Worm (Caenorhabditis elegans) whole organism, young adult: ENCODE data around the gene ifb-1.

ENCODE experiments used
- B0261.1 ChIP-seq: sonication (generic microtip); optimal IDR thresholded peaks from 2 replicates; lab custom pipeline; 2016; ENCODE audit warnings: mild to moderate bottlenecking, missing genetic modification characterization, moderate library complexity, missing compliant biosample characterization
- C17E4.6 ChIP-seq: fragments of 200-800 bp; sonication (Bioruptor generic); IDR thresholded peaks from 2 replicates; pipeline ENCODE4 v1.3.6; 2022; ENCODE audit warnings: missing genetic modification reagents, missing genetic modification characterization, missing compliant biosample characterization
- F23B12.7 ChIP-seq: sonication (generic microtip); optimal IDR thresholded peaks from 2 replicates; lab custom pipeline; 2017; ENCODE audit warnings: missing genetic modification characterization, mild to moderate bottlenecking, missing compliant biosample characterization, antibody characterized with exemption, moderate library complexity; ENCODE audit not compliant: insufficient read depth
- F33H1.4 ChIP-seq: fragments of 200-800 bp; sonication (Bioruptor generic); IDR thresholded peaks from 2 replicates; pipeline ENCODE4 v1.3.6; 2022; ENCODE audit warnings: missing genetic modification reagents, missing genetic modification characterization, missing compliant biosample characterization
- F49E8.2 ChIP-seq: sonication (generic microtip); optimal IDR thresholded peaks from 3 replicates; lab custom pipeline; 2017; ENCODE audit warnings: missing genetic modification characterization, mild to moderate bottlenecking, missing compliant biosample characterization, antibody characterized with exemption, moderate library complexity; ENCODE audit not compliant: insufficient read depth
- F55B11.4 ChIP-seq: sonication (generic microtip); optimal IDR thresholded peaks from 2 replicates; lab custom pipeline; 2016; ENCODE audit warnings: missing compliant biosample characterization, missing genetic modification characterization, borderline replicate concordance; ENCODE audit not compliant: insufficient read depth
- K11D2.4 ChIP-seq: fragments of 200-800 bp; sonication (Bioruptor generic); IDR thresholded peaks from 2 replicates; pipeline ENCODE4 v1.3.6; 2022; ENCODE audit warnings: missing genetic modification reagents, missing genetic modification characterization, missing compliant biosample characterization
- K12H6.12 ChIP-seq: fragments of 200-800 bp; sonication (Bioruptor generic); optimal IDR thresholded peaks from 2 replicates; lab custom pipeline; 2018; ENCODE audit warnings: mild to moderate bottlenecking, missing genetic modification characterization, missing compliant biosample characterization
- Y67H2A.10 ChIP-seq: fragments of 200-800 bp; sonication (Bioruptor generic); conservative IDR thresholded peaks from 2 replicates; pipeline ENCODE4 v1.3.6; 2022; ENCODE audit warnings: missing genetic modification reagents, missing genetic modification characterization, missing compliant biosample characterization
- Y95B8A.8 ChIP-seq: fragments of 200-800 bp; sonication (Bioruptor generic); IDR thresholded peaks from 2 replicates; pipeline ENCODE4 v1.3.6; 2022; ENCODE audit warnings: missing genetic modification reagents, missing genetic modification characterization, missing compliant biosample characterization
- ZK185.1 ChIP-seq: sonication (generic microtip); optimal IDR thresholded peaks from 2 replicates; lab custom pipeline; 2016; ENCODE audit warnings: mild to moderate bottlenecking, missing genetic modification characterization, missing compliant biosample characterization; ENCODE audit not compliant: poor library complexity, severe bottlenecking
- attf-3 ChIP-seq: fragments of 200-800 bp; sonication (Bioruptor generic); conservative IDR thresholded peaks from 2 replicates; pipeline ENCODE4 v1.3.6; 2022; ENCODE audit warnings: missing genetic modification reagents, missing genetic modification characterization, missing compliant biosample characterization
- attf-6 ChIP-seq: fragments of 200-800 bp; sonication (Bioruptor generic); IDR thresholded peaks from 2 replicates; pipeline ENCODE4 v1.3.6; 2022; ENCODE audit warnings: missing genetic modification reagents, missing genetic modification characterization, missing compliant biosample characterization
- bed-1 ChIP-seq: fragments of 200-800 bp; sonication (Bioruptor generic); IDR thresholded peaks from 2 replicates; pipeline ENCODE4 v1.3.6; 2022; ENCODE audit warnings: missing genetic modification reagents, missing genetic modification characterization, missing compliant biosample characterization
- ccch-3 ChIP-seq: fragments of 200-800 bp; sonication (Bioruptor generic); optimal IDR thresholded peaks from 2 replicates; lab custom pipeline; 2018; ENCODE audit warnings: mild to moderate bottlenecking, missing genetic modification characterization, missing compliant biosample characterization
- ceh-27 ChIP-seq: fragments of 200-800 bp; sonication (Bioruptor generic); optimal IDR thresholded peaks from 2 replicates; lab custom pipeline; 2018; ENCODE audit warnings: mild to moderate bottlenecking, missing genetic modification characterization, moderate library complexity, missing compliant biosample characterization
- chd-7 ChIP-seq: sonication (generic microtip); optimal IDR thresholded peaks from 2 replicates; lab custom pipeline; 2016; ENCODE audit warnings: mild to moderate bottlenecking, missing genetic modification characterization, moderate library complexity, missing compliant biosample characterization
- dox-1 ChIP-seq: fragments of 200-800 bp; sonication (Bioruptor generic); IDR thresholded peaks from 2 replicates; pipeline ENCODE4 v1.3.6; 2022; ENCODE audit warnings: missing genetic modification reagents, missing genetic modification characterization, missing compliant biosample characterization
- efl-1 ChIP-seq: fragments of 150-350 bp; optimal IDR thresholded peaks from 2 replicates; lab custom pipeline; 2014; ENCODE audit warnings: missing biosample characterization, missing genetic modification reagents, missing genetic modification characterization
- egl-18 ChIP-seq: fragments of 200-800 bp; sonication (Bioruptor generic); IDR thresholded peaks from 2 replicates; pipeline ENCODE4 v1.3.6; 2022; ENCODE audit warnings: missing genetic modification reagents, missing genetic modification characterization, missing compliant biosample characterization
- egrh-3 ChIP-seq: fragments of 200-800 bp; sonication (Bioruptor generic); IDR thresholded peaks from 2 replicates; pipeline ENCODE4 v1.3.6; 2022; ENCODE audit warnings: missing genetic modification reagents, missing genetic modification characterization, missing compliant biosample characterization
- ets-4 ChIP-seq: fragments of 200-800 bp; sonication (Bioruptor generic); optimal IDR thresholded peaks from 2 replicates; lab custom pipeline; 2018; ENCODE audit warnings: mild to moderate bottlenecking, missing genetic modification characterization, missing compliant biosample characterization
- gei-17 ChIP-seq: fragments of 200-800 bp; sonication (Bioruptor generic); optimal IDR thresholded peaks from 2 replicates; lab custom pipeline; 2018; ENCODE audit warnings: mild to moderate bottlenecking, missing genetic modification characterization, missing compliant biosample characterization
- hmg-1.2 ChIP-seq: fragments of 200-800 bp; sonication (Bioruptor generic); IDR thresholded peaks from 2 replicates; pipeline ENCODE4 v1.3.6; 2022; ENCODE audit warnings: missing genetic modification reagents, missing genetic modification characterization, missing compliant biosample characterization
- hrde-1 ChIP-seq: sonication (generic microtip); optimal IDR thresholded peaks from 2 replicates; lab custom pipeline; 2016; ENCODE audit warnings: missing genetic modification characterization, mild to moderate bottlenecking, missing compliant biosample characterization, moderate library complexity, missing genotype, missing genetic modification reagents, borderline replicate concordance
- hsf-1 ChIP-seq: fragments of 200-800 bp; sonication (Bioruptor generic); IDR thresholded peaks from 2 replicates; pipeline ENCODE4 v1.3.6; 2022; ENCODE audit warnings: missing genetic modification reagents, missing genetic modification characterization, missing compliant biosample characterization
- lir-1 ChIP-seq: fragments of 200-800 bp; sonication (Bioruptor generic); conservative IDR thresholded peaks from 2 replicates; pipeline ENCODE4 v1.3.6; 2022; ENCODE audit warnings: missing genetic modification reagents, missing genetic modification characterization, missing compliant biosample characterization
- lsl-1 ChIP-seq: fragments of 200-800 bp; sonication (Bioruptor generic); optimal IDR thresholded peaks from 2 replicates; lab custom pipeline; 2018; ENCODE audit warnings: mild to moderate bottlenecking, missing genetic modification characterization, moderate library complexity, missing compliant biosample characterization
- nhr-179 ChIP-seq: sonication (generic microtip); optimal IDR thresholded peaks from 2 replicates; lab custom pipeline; 2016; ENCODE audit warnings: mild to moderate bottlenecking, missing genetic modification characterization, missing compliant biosample characterization
- nhr-27 ChIP-seq: fragments of 200-800 bp; sonication (Bioruptor generic); optimal IDR thresholded peaks from 2 replicates; lab custom pipeline; 2018; ENCODE audit warnings: mild to moderate bottlenecking, missing genetic modification characterization, moderate library complexity, missing compliant biosample characterization
- nhr-80 ChIP-seq: sonication (generic microtip); optimal IDR thresholded peaks from 2 replicates; lab custom pipeline; 2016; ENCODE audit warnings: missing genetic modification characterization, missing compliant biosample characterization
- rcor-1 ChIP-seq: fragments of 200-800 bp; sonication (Bioruptor generic); IDR thresholded peaks from 2 replicates; pipeline ENCODE4 v1.3.6; 2022; ENCODE audit warnings: missing genetic modification reagents, missing genetic modification characterization, missing compliant biosample characterization
- repo-1 ChIP-seq: sonication (generic microtip); optimal IDR thresholded peaks from 2 replicates; lab custom pipeline; 2017; ENCODE audit warnings: mild to moderate bottlenecking, missing genetic modification characterization, missing compliant biosample characterization
- snpc-1.3 ChIP-seq: sonication (generic microtip); optimal IDR thresholded peaks from 2 replicates; lab custom pipeline; 2017; ENCODE audit warnings: missing genetic modification characterization, mild to moderate bottlenecking, missing compliant biosample characterization, antibody characterized with exemption, moderate library complexity, missing genotype, missing genetic modification reagents; ENCODE audit not compliant: insufficient read depth
- unc-62 ChIP-seq: fragments of 150-350 bp; optimal IDR thresholded peaks from 2 replicates; lab custom pipeline; 2014; ENCODE audit warnings: missing biosample characterization, missing genetic modification reagents, missing genetic modification characterization
- zfh-2 ChIP-seq: fragments of 200-800 bp; sonication (Bioruptor generic); conservative IDR thresholded peaks from 2 replicates; pipeline ENCODE4 v1.3.6; 2022; ENCODE audit warnings: missing genetic modification reagents, missing genetic modification characterization, missing compliant biosample characterization
- zim-3 ChIP-seq: sonication (generic microtip); optimal IDR thresholded peaks from 2 replicates; lab custom pipeline; 2017; ENCODE audit warnings: mild to moderate bottlenecking, missing genetic modification characterization, moderate library complexity, missing compliant biosample characterization
- ztf-18 ChIP-seq: sonication (generic microtip); optimal IDR thresholded peaks from 2 replicates; lab custom pipeline; 2016; ENCODE audit warnings: missing genotype, mild to moderate bottlenecking, missing genetic modification characterization, missing compliant biosample characterization
- ztf-3 ChIP-seq: fragments of 200-800 bp; sonication (Bioruptor generic); optimal IDR thresholded peaks from 2 replicates; lab custom pipeline; 2018; ENCODE audit warnings: mild to moderate bottlenecking, missing genetic modification characterization, missing compliant biosample characterization

Gene ifb-1

DNA sequence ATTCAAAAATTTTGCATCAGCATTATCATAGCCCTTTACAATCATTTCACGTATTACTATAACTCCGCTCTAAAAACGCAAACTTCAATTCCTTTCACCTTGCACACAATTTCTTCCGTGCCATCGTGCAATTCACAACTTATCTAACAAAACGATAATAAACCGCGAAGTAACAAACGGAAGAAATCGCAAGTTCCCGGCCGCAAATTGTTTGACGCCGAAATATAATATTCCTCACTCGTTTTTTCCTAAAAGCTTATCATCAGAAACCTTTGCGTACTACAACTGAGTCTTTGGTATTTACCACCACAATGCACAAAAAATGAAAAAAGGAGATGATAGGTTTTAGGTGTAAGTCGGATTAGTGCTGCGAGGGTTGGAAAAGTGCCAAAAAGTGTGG is 18.1 kb upstream of the ifb-1 start:
- no peak for TF ChIP-seq egrh-3
- TF ChIP-seq nhr-80, result peak; percentile 47
- TF ChIP-seq, all 124 proteins: peak for 1

- TF ChIP-seq rcor-1, result no peak
- peak; percentile 31 for TF ChIP-seq ets-4 (GFP tag; lab: Kevin White, UChicago)
- 0 out of 2 replicates have a peak, but pooled peaks have one; percentile 26 for TF ChIP-seq dox-1 (GFP tag; lab: Robert Waterston, UW)
- TF ChIP-seq nhr-80, result peak; percentile 89
- TF ChIP-seq chd-7 (tag; lab: Kevin White, UChicago), result no peak
- no peak for TF ChIP-seq ceh-27 (GFP tag; lab: Kevin White, UChicago)
Measured at ce11 chrII:5748395-5748794, 17.0 kb upstream of the ifb-1 start.

ce11 chrII:5749733-5750238 is 15.6 kb upstream of the ifb-1 start, which contains the start of gene ifb-2:
Gene ifb-2, plus strand, starts transcription at chrII:5750188.
- TF ChIP-seq ccch-3 (no peak), nhr-80 (peak; percentile 92), gei-17 (GFP tag; lab: Kevin White, UChicago) (no peak), dox-1 (GFP tag; lab: Robert Waterston, UW) (0 out of 2 replicates have a peak, but pooled peaks have one; percentile 15), chd-7 (tag; lab: Kevin White, UChicago) (no peak)

ce11 chrII:5751353-5751752 is 14.1 kb upstream of the ifb-1 start:
- no peak for TF ChIP-seq F23B12.7 (tag; lab: Kevin White, UChicago)
- no peak for TF ChIP-seq attf-6 (GFP tag; lab: Robert Waterston, UW)
- TF ChIP-seq snpc-1.3 (tag; lab: Kevin White, UChicago), result no peak
- no peak for TF ChIP-seq hmg-1.2 (GFP tag; lab: Robert Waterston, UW)
- no peak for TF ChIP-seq hrde-1 (tag; lab: Kevin White, UChicago)
- no peak for TF ChIP-seq F33H1.4 (GFP tag; lab: Robert Waterston, UW)
- TF ChIP-seq zfh-2, result no peak
- TF ChIP-seq lsl-1 (GFP tag; lab: Kevin White, UChicago), result no peak
- TF ChIP-seq nhr-179 (tag; lab: Kevin White, UChicago), result no peak
- TF ChIP-seq F55B11.4 (tag; lab: Kevin White, UChicago), result no peak
- no peak for TF ChIP-seq C17E4.6 (GFP tag; lab: Robert Waterston, UW)
- no peak for TF ChIP-seq zim-3 (tag; lab: Kevin White, UChicago)
- peak; percentile 63 for TF ChIP-seq dox-1 (GFP tag; lab: Robert Waterston, UW)
- TF ChIP-seq hsf-1 (GFP tag; lab: Robert Waterston, UW), result 0 out of 2 replicates have a peak, but pooled peaks have one; percentile 37
- no peak for TF ChIP-seq attf-3 (GFP tag; lab: Robert Waterston, UW)
- no peak for TF ChIP-seq B0261.1 (tag; lab: Kevin White, UChicago)
- TF ChIP-seq nhr-80, result peak; percentile 96
- no peak for TF ChIP-seq ztf-18 (tag; lab: Kevin White, UChicago)
- peak; percentile 29 for TF ChIP-seq ZK185.1 (tag; lab: Kevin White, UChicago)
- TF ChIP-seq F49E8.2 (tag; lab: Kevin White, UChicago), result no peak
- TF ChIP-seq, all 124 proteins: peak for 4

- TF ChIP-seq F55B11.4 (tag; lab: Kevin White, UChicago) (no peak), zim-3 (tag; lab: Kevin White, UChicago) (no peak), nhr-27 (tag; lab: Kevin White, UChicago) (no peak), unc-62 (GFP tag; lab: Kevin White, UChicago) (no peak), bed-1 (GFP tag; lab: Robert Waterston, UW) (no peak), Y95B8A.8 (GFP tag; lab: Robert Waterston, UW) (no peak), ztf-3 (no peak), F49E8.2 (tag; lab: Kevin White, UChicago) (no peak), K12H6.12 (tag; lab: Kevin White, UChicago) (no peak), Y67H2A.10 (GFP tag; lab: Robert Waterston, UW) (no peak), lir-1 (GFP tag; lab: Robert Waterston, UW) (no peak), K11D2.4 (GFP tag; lab: Robert Waterston, UW) (no peak), efl-1 (GFP tag; lab: Kevin White, UChicago) (no peak), nhr-80 (no peak), egl-18 (GFP tag; lab: Robert Waterston, UW) (no peak), repo-1 (tag; lab: Kevin White, UChicago) (no peak)
- TF ChIP-seq, all 124 proteins: peak for 0
Measured at ce11 chrII:5754168-5754567, 11.2 kb upstream of the ifb-1 start, which contains the start of gene F10C1.8. Gene F10C1.8, plus strand, starts transcription at chrII:5754468.
